Fruit fly (Drosophila melanogaster): Measurements from ENCODE around the gene CG7720.

CG7720 gene

DNA sequence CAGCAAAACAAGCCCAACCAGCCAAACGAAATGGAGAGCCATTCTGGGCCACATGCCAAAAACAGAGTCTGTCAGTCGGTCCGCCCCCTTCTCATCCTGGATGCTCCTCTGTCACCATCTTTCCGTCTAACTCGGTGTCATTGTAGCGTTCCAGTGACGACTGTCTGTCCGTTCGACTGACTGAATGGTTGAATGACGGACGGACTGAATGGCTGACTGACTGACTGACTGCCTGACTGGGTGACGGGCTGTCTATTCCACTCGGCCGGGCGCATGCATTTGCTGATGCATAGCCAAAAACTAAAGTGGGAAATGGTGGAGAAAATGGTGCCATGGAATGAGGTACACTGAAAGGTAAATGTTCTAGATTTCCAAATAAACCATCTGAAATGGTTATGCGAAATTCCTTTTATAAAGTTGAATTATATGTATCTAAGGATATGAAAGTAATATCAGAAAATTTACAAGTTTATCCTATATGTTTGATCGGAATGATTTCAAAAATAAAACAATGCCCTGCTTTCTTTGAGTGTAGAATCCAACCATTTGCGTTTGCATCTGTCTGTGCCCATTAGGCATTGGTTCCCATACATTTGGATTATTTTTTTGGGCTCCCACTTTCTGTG, 9.4 kb upstream of the CG7720 start (continued):
- no peak for TF ChIP-seq CG4404 (GFP tag; IDR thresholded peaks at IDR 0.05)
- TF ChIP-seq Atf6 (GFP tag; IDR thresholded peaks at IDR 0.05): no peak
- TF ChIP-seq CG17802 (tag; optimal IDR thresholded peaks at IDR 0.05): no peak
- TF ChIP-seq mld (GFP tag; IDR thresholded peaks at IDR 0.05; ENCODE audit: partially characterized antibody): no peak
- TF ChIP-seq CG9609 (GFP tag; optimal IDR thresholded peaks at IDR 0.05): no peak
- peak; percentile 47 for TF ChIP-seq Sox102F (GFP tag; optimal IDR thresholded peaks at IDR 0.05)
- no peak for TF ChIP-seq CG3407 (GFP tag; optimal IDR thresholded peaks at IDR 0.05)
- TF ChIP-seq ERR (GFP tag; optimal IDR thresholded peaks at IDR 0.05): no peak
- no peak for TF ChIP-seq ranshi (GFP tag; IDR thresholded peaks at IDR 0.05)
- TF ChIP-seq CG14014 (GFP tag; IDR thresholded peaks at IDR 0.05): 0 out of 2 replicates have a peak, but pooled peaks have one; percentile 16
- TF ChIP-seq oc (tag; optimal IDR thresholded peaks at IDR 0.05): no peak
- TF ChIP-seq CG30431 (GFP tag; optimal IDR thresholded peaks at IDR 0.05): no peak
- no peak for TF ChIP-seq Jarid2 (GFP tag; optimal IDR thresholded peaks at IDR 0.05)
- TF ChIP-seq p53 (GFP tag; optimal IDR thresholded peaks at IDR 0.05): no peak
- no peak for TF ChIP-seq CG10959 (GFP tag; IDR thresholded peaks at IDR 0.05)
- TF ChIP-seq shn (GFP tag; optimal IDR thresholded peaks at IDR 0.05): no peak
- TF ChIP-seq grau (tag; optimal IDR thresholded peaks at IDR 0.05): no peak
- no peak for TF ChIP-seq tll (GFP tag; optimal IDR thresholded peaks at IDR 0.05)
- no peak for TF ChIP-seq Kr (GFP tag; optimal IDR thresholded peaks at IDR 0.05)
- TF ChIP-seq Asciz (GFP tag; optimal IDR thresholded peaks at IDR 0.05): peak; percentile 37
- no peak for TF ChIP-seq Mad (GFP tag; optimal IDR thresholded peaks at IDR 0.05)
- TF ChIP-seq CG8478 (optimal IDR thresholded peaks at IDR 0.05): no peak
- no peak for TF ChIP-seq CG15601 (tag; optimal IDR thresholded peaks at IDR 0.05)
- no peak for TF ChIP-seq Fer1 (GFP tag; optimal IDR thresholded peaks at IDR 0.05)
- no peak for TF ChIP-seq pho (GFP tag; optimal IDR thresholded peaks at IDR 0.05)
- TF ChIP-seq Hmr (GFP tag; optimal IDR thresholded peaks at IDR 0.05): no peak
- TF ChIP-seq CG5245 (GFP tag; optimal IDR thresholded peaks at IDR 0.05): no peak
- TF ChIP-seq CG10321 (GFP tag; IDR thresholded peaks at IDR 0.05): no peak
- TF ChIP-seq corto (GFP tag; optimal IDR thresholded peaks at IDR 0.05): no peak
- TF ChIP-seq rib (GFP tag; IDR thresholded peaks at IDR 0.05): no peak
- TF ChIP-seq CG6654 (GFP tag; optimal IDR thresholded peaks at IDR 0.05): no peak
- TF ChIP-seq caup (GFP tag; optimal IDR thresholded peaks at IDR 0.05; ENCODE audit: severe bottlenecking): no peak
- no peak for TF ChIP-seq Hmx (GFP tag; optimal IDR thresholded peaks at IDR 0.05)
- TF ChIP-seq CG16815 (GFP tag; optimal IDR thresholded peaks at IDR 0.05): no peak
- TF ChIP-seq CG17361 (GFP tag; IDR thresholded peaks at IDR 0.05): no peak
- no peak for TF ChIP-seq Six4 (GFP tag; optimal IDR thresholded peaks at IDR 0.05)
- TF ChIP-seq CG1529 (GFP tag; optimal IDR thresholded peaks at IDR 0.05): no peak
- TF ChIP-seq CG13296 (GFP tag; optimal IDR thresholded peaks at IDR 0.05): no peak
- TF ChIP-seq tna (GFP tag; IDR thresholded peaks at IDR 0.05; ENCODE audit: partially characterized antibody): no peak
- no peak for TF ChIP-seq cato (GFP tag; optimal IDR thresholded peaks at IDR 0.05; ENCODE audit: borderline replicate concordance)
- TF ChIP-seq Bteb2 (GFP tag; optimal IDR thresholded peaks at IDR 0.05): no peak
- no peak for TF ChIP-seq Side (GFP tag; optimal IDR thresholded peaks at IDR 0.05)
- TF ChIP-seq CG8388 (GFP tag; optimal IDR thresholded peaks at IDR 0.05): no peak
- TF ChIP-seq en (GFP tag; optimal IDR thresholded peaks at IDR 0.05): no peak
- no peak for TF ChIP-seq Xbp1 (GFP tag; optimal IDR thresholded peaks at IDR 0.05)
- TF ChIP-seq lbe (GFP tag; optimal IDR thresholded peaks at IDR 0.05): no peak
- no peak for TF ChIP-seq salm (tag; optimal IDR thresholded peaks at IDR 0.05)
- TF ChIP-seq Lpt (GFP tag; optimal IDR thresholded peaks at IDR 0.05): no peak
- TF ChIP-seq luna (GFP tag; optimal IDR thresholded peaks at IDR 0.05): no peak
- no peak for TF ChIP-seq MBD-R2 (GFP tag; IDR thresholded peaks at IDR 0.05)
- no peak for TF ChIP-seq trh (GFP tag; optimal IDR thresholded peaks at IDR 0.05)

Measured in whole organism, embryonic.